Worm (Caenorhabditis elegans) whole organism, L4 larva: ENCODE data around the gene fbxa-183.

Experiments
- F37D6.2 ChIP-seq: sonication (generic microtip); optimal IDR thresholded peaks from 2 replicates; lab custom pipeline; 2016; ENCODE audit warnings: mild to moderate bottlenecking, missing genetic modification characterization, missing compliant biosample characterization
- F44E2.7 ChIP-seq: fragments of 200-800 bp; sonication (Bioruptor generic); IDR thresholded peaks from 2 replicates; pipeline ENCODE4 v2.1.2; 2022; ENCODE audit warnings: missing genetic modification characterization, missing compliant biosample characterization
- T20F7.1 ChIP-seq: fragments of 200-800 bp; sonication (Bioruptor generic); optimal IDR thresholded peaks from 2 replicates; lab custom pipeline; 2018; ENCODE audit warnings: mild to moderate bottlenecking, missing genetic modification characterization, missing compliant biosample characterization
- Y5F2A.4 ChIP-seq: fragments of 200-800 bp; sonication (Bioruptor generic); optimal IDR thresholded peaks from 2 replicates; lab custom pipeline; 2018; ENCODE audit warnings: mild to moderate bottlenecking, missing genetic modification characterization, missing compliant biosample characterization
- Y75B8A.6 ChIP-seq: fragments of 200-800 bp; sonication (Bioruptor generic); IDR thresholded peaks from 2 replicates; pipeline ENCODE4 v1.3.6; 2022; ENCODE audit warnings: missing genetic modification reagents, missing genetic modification characterization, missing compliant biosample characterization
- ZK337.2 ChIP-seq: fragments of 200-800 bp; sonication (Bioruptor generic); IDR thresholded peaks from 2 replicates; pipeline ENCODE4 v1.3.6; 2022; ENCODE audit warnings: missing genetic modification reagents, missing genetic modification characterization, missing compliant biosample characterization
- aly-2 ChIP-seq: sonication (generic microtip); optimal IDR thresholded peaks from 2 replicates; lab custom pipeline; 2018; ENCODE audit warnings: missing biosample characterization, missing genetic modification characterization
- arid-1 ChIP-seq: fragments of 200-800 bp; sonication (Bioruptor generic); conservative IDR thresholded peaks from 2 replicates; pipeline ENCODE4 v1.3.6; 2022; ENCODE audit warnings: missing genetic modification reagents, missing genetic modification characterization, missing compliant biosample characterization
- ceh-44 ChIP-seq: fragments of 200-800 bp; sonication (Bioruptor generic); IDR thresholded peaks from 2 replicates; pipeline ENCODE4 v1.3.6; 2022; ENCODE audit warnings: missing genetic modification reagents, missing genetic modification characterization, missing compliant biosample characterization
- ceh-62 ChIP-seq: sonication (generic microtip); optimal IDR thresholded peaks from 2 replicates; lab custom pipeline; 2017; ENCODE audit warnings: missing biosample characterization, missing genetic modification characterization
- ceh-82 ChIP-seq: sonication (generic microtip); optimal IDR thresholded peaks from 2 replicates; lab custom pipeline; 2017; ENCODE audit warnings: missing biosample characterization, missing genetic modification characterization
- daf-12 ChIP-seq: fragments of 150-350 bp; optimal IDR thresholded peaks from 2 replicates; lab custom pipeline; 2014; ENCODE audit warnings: missing biosample characterization, missing genetic modification reagents, missing genetic modification characterization
- daf-19 ChIP-seq: fragments of 200-800 bp; sonication (Bioruptor generic); conservative IDR thresholded peaks from 2 replicates; pipeline ENCODE4 v1.3.6; 2022; ENCODE audit warnings: missing genetic modification characterization, missing compliant biosample characterization
- dmd-9 ChIP-seq: fragments of 200-800 bp; sonication (Bioruptor generic); IDR thresholded peaks from 2 replicates; pipeline ENCODE4 v1.3.6; 2022; ENCODE audit warnings: missing genetic modification reagents, missing genetic modification characterization, missing compliant biosample characterization
- gei-8 ChIP-seq: fragments of 200-800 bp; sonication (Bioruptor generic); optimal IDR thresholded peaks from 2 replicates; lab custom pipeline; 2018; ENCODE audit warnings: mild to moderate bottlenecking, missing genetic modification characterization, missing compliant biosample characterization
- hlh-11 ChIP-seq: fragments of 200-800 bp; sonication (Bioruptor generic); optimal IDR thresholded peaks from 2 replicates; lab custom pipeline; 2018; ENCODE audit warnings: mild to moderate bottlenecking, missing genetic modification characterization, missing compliant biosample characterization
- hlh-30 ChIP-seq: sonication (generic microtip); optimal IDR thresholded peaks from 2 replicates; lab custom pipeline; 2017; ENCODE audit warnings: antibody characterized with exemption, mild to moderate bottlenecking, missing genetic modification characterization, missing compliant biosample characterization; ENCODE audit not compliant: insufficient read depth
- lin-38 ChIP-seq: fragments of 200-800 bp; sonication (Bioruptor generic); IDR thresholded peaks from 2 replicates; pipeline ENCODE4 v1.3.6; 2022; ENCODE audit warnings: missing genetic modification reagents, missing genetic modification characterization, missing compliant biosample characterization
- lir-3 ChIP-seq: sonication (generic microtip); optimal IDR thresholded peaks from 2 replicates; lab custom pipeline; 2016; ENCODE audit warnings: mild to moderate bottlenecking, missing genetic modification characterization, missing compliant biosample characterization
- lsy-2 ChIP-seq, 2 experiments: fragments of 150-350 bp in 1 of 2; sonication (generic microtip) in 1 of 2; optimal IDR thresholded peaks; 2 replicates each; lab custom pipeline; 2014 to 2017; ENCODE audit warnings: missing biosample characterization in 2 of 2, missing genetic modification characterization in 2 of 2
- madf-5 ChIP-seq, 2 experiments: fragments of 200-800 bp; sonication (Bioruptor generic); IDR thresholded peaks; 2 replicates each; pipeline ENCODE4 v1.3.6; 2022; ENCODE audit warnings: missing compliant biosample characterization in 2 of 2, missing genetic modification characterization in 2 of 2
- nhr-10 ChIP-seq: fragments of 150-350 bp; optimal IDR thresholded peaks from 2 replicates; lab custom pipeline; 2014; ENCODE audit warnings: missing biosample characterization, missing genetic modification characterization
- nhr-237 ChIP-seq: sonication (generic microtip); optimal IDR thresholded peaks from 2 replicates; lab custom pipeline; 2017; ENCODE audit warnings: missing biosample characterization, missing genetic modification characterization
- nhr-48 ChIP-seq: sonication (generic microtip); optimal IDR thresholded peaks from 2 replicates; lab custom pipeline; 2016; ENCODE audit warnings: mild to moderate bottlenecking, missing genetic modification characterization, missing compliant biosample characterization
- nhr-77 ChIP-seq: fragments of 150-350 bp; optimal IDR thresholded peaks from 2 replicates; lab custom pipeline; 2014; ENCODE audit warnings: missing biosample characterization, missing genetic modification characterization
- pqm-1 ChIP-seq: sonication (generic microtip); optimal IDR thresholded peaks from 2 replicates; lab custom pipeline; 2017; ENCODE audit warnings: missing biosample characterization, missing genetic modification characterization
- rbr-2 ChIP-seq: sonication (generic microtip); optimal IDR thresholded peaks from 2 replicates; lab custom pipeline; 2016; ENCODE audit warnings: missing genotype, missing genetic modification characterization, missing compliant biosample characterization
- saeg-2 ChIP-seq: fragments of 200-800 bp; sonication (Bioruptor generic); IDR thresholded peaks from 2 replicates; pipeline ENCODE4 v1.3.6; 2022; ENCODE audit warnings: missing genetic modification reagents, missing genetic modification characterization, missing compliant biosample characterization
- set-16 ChIP-seq: fragments of 200-800 bp; sonication (Bioruptor generic); IDR thresholded peaks from 2 replicates; pipeline ENCODE4 v1.3.6; 2022; ENCODE audit warnings: missing genetic modification reagents, missing genetic modification characterization, missing compliant biosample characterization
- spr-3 ChIP-seq: fragments of 200-800 bp; sonication (Bioruptor generic); optimal IDR thresholded peaks from 2 replicates; lab custom pipeline; 2018; ENCODE audit warnings: mild to moderate bottlenecking, missing genetic modification characterization, missing compliant biosample characterization
- vab-7 ChIP-seq: fragments of 200-800 bp; sonication (Bioruptor generic); IDR thresholded peaks from 2 replicates; pipeline ENCODE4 v1.3.6; 2022; ENCODE audit warnings: missing genetic modification reagents, missing genetic modification characterization, missing compliant biosample characterization
- zag-1 ChIP-seq: fragments of 150-350 bp; optimal IDR thresholded peaks from 2 replicates; lab custom pipeline; 2014; ENCODE audit warnings: missing biosample characterization, missing genetic modification characterization
- zfp-3 ChIP-seq: fragments of 200-800 bp; sonication (Bioruptor generic); conservative IDR thresholded peaks from 2 replicates; pipeline ENCODE4 v1.3.6; 2022; ENCODE audit warnings: missing genetic modification reagents, missing genetic modification characterization, missing compliant biosample characterization
- ztf-7 ChIP-seq: fragments of 150-350 bp; optimal IDR thresholded peaks from 2 replicates; lab custom pipeline; 2014; ENCODE audit warnings: missing biosample characterization, missing genetic modification characterization

Gene fbxa-183

ce11 chrV:5763787-5764186 lies 18.8 kb downstream of the fbxa-183 start, which contains the start of gene pgph-3 (continued):
- TF ChIP-seq daf-19 (GFP tag; lab: Robert Waterston, UW) = no peak
- TF ChIP-seq zfp-3 = peak; percentile 49; the same call in 1 of the 2 replicates
- TF ChIP-seq vab-7 (GFP tag; lab: Robert Waterston, UW) = no peak
- no peak for TF ChIP-seq rbr-2
- TF ChIP-seq dmd-9 (GFP tag; lab: Robert Waterston, UW) = no peak
- peak; percentile 93 for TF ChIP-seq nhr-48 (tag; lab: Kevin White, UChicago)
- peak; percentile 59 for TF ChIP-seq pqm-1
- no peak for TF ChIP-seq ZK337.2 (GFP tag; lab: Robert Waterston, UW)
- TF ChIP-seq hlh-30 (tag; lab: Kevin White, UChicago) = peak; percentile 84
- TF ChIP-seq, all 104 proteins: peak for 36

DNA sequence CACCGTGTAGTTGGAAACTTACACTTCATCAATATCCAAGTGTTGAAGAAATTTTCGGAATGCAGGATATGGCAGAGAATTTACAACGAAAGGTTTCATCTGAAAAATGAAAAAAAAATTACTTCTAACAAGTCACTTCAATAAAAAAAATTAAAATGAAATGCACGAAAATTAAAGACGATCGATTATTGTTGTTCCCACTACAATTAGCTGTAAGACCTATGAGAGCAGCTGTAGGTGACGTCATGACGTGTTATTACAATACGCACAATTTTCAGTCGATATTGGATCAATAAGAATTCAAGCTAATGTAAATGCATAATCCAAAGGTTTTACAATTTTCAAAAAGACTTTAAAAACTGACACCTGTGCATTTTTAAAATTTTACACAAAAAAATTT lies 22.5 kb downstream of the fbxa-183 start, which contains the start of gene C53A3.1:
TSS of gene C53A3.1 (minus strand) at position 101 of the 400 bp plus-strand sequence.
- no peak for TF ChIP-seq hlh-11
- no peak for TF ChIP-seq nhr-237
- no peak for TF ChIP-seq T20F7.1 (GFP tag; lab: Kevin White, UChicago)
- no peak for TF ChIP-seq ceh-82 (tag; lab: Kevin White, UChicago)
- no peak for TF ChIP-seq madf-5 (GFP tag; IDR thresholded peaks at IDR 0.05; lab: Robert Waterston, UW)
- no peak for TF ChIP-seq arid-1 (GFP tag; lab: Robert Waterston, UW)
- no peak for TF ChIP-seq ztf-7 (tag; lab: Kevin White, UChicago)
- no peak for TF ChIP-seq lsy-2 (tag; optimal IDR thresholded peaks at IDR 0.05; lab: Kevin White, UChicago)
- TF ChIP-seq lin-38 (GFP tag; lab: Robert Waterston, UW) = no peak
- TF ChIP-seq, all 104 proteins: peak for 0

DNA sequence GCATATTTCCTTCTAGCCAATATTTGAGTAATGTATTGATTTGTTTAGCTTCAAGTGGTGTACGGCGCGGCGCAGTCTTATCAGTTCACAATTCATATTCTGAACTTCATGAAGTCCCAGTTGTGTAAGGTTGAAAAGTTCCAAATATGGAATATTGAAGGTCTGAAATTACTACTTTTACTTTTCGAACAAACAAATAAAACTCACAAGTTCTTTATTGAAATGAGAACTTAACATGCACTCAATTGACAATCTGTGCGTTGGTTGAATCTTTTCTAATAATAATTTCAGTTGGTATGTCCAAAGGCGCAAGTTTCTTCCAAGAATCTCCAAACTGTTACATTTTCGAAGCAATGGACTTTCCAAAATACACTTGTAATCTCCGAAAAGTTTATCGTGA lies 23.8 kb downstream of the fbxa-183 start, which contains the start of gene C53A3.4:
TSS of gene C53A3.4 (minus strand) at position 101 of the 400 bp plus-strand sequence.
- TF ChIP-seq gei-8 (GFP tag; lab: Kevin White, UChicago) = no peak
- TF ChIP-seq aly-2 (tag; lab: Kevin White, UChicago) = no peak
- TF ChIP-seq F44E2.7 (GFP tag; lab: Robert Waterston, UW) = no peak
- TF ChIP-seq, all 104 proteins: peak for 0

DNA sequence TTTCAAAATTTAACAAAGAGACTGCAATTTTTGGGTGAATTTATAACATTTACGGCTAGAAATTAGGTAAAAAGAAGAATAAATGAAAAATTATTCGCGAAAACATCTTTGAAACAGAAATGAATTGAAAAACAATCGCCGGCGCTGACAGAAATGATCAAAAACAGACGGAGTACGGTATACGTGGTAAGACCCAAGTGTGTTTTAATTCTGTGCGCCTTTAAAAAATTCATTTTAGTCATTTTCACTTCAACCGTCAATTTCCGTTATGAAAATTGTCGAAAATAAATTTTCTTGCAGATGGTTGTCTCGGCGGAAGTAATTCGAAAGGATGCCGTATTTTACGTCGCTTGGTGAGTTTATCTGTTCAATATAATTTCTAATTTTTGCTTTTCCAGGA lies 26.4 kb downstream of the fbxa-183 start, which contains the start of gene C53A3.3:
TSS of gene C53A3.3 (plus strand) at position 301 of the 400 bp plus-strand sequence.
- no peak for TF ChIP-seq Y5F2A.4 (GFP tag; lab: Kevin White, UChicago)
- TF ChIP-seq saeg-2 (GFP tag; lab: Robert Waterston, UW) = no peak
- no peak for TF ChIP-seq lir-3 (tag; lab: Kevin White, UChicago)
- TF ChIP-seq hlh-11 = no peak
- TF ChIP-seq nhr-77 = no peak
- TF ChIP-seq nhr-10 = no peak
- TF ChIP-seq spr-3 (GFP tag; lab: Kevin White, UChicago) = no peak
- TF ChIP-seq F37D6.2 (tag; lab: Kevin White, UChicago) = no peak
- TF ChIP-seq daf-12 (tag; lab: Kevin White, UChicago) = no peak
- no peak for TF ChIP-seq zfp-3
- no peak for TF ChIP-seq Y75B8A.6 (GFP tag; lab: Robert Waterston, UW)
- no peak for TF ChIP-seq zag-1 (tag; lab: Kevin White, UChicago)
- no peak for TF ChIP-seq madf-5 (GFP tag; IDR thresholded peaks at IDR 0.05; lab: Robert Waterston, UW)
- no peak for TF ChIP-seq lin-38 (GFP tag; lab: Robert Waterston, UW)
- TF ChIP-seq ceh-62 (tag; lab: Kevin White, UChicago) = no peak
- TF ChIP-seq, all 104 proteins: peak for 0

DNA sequence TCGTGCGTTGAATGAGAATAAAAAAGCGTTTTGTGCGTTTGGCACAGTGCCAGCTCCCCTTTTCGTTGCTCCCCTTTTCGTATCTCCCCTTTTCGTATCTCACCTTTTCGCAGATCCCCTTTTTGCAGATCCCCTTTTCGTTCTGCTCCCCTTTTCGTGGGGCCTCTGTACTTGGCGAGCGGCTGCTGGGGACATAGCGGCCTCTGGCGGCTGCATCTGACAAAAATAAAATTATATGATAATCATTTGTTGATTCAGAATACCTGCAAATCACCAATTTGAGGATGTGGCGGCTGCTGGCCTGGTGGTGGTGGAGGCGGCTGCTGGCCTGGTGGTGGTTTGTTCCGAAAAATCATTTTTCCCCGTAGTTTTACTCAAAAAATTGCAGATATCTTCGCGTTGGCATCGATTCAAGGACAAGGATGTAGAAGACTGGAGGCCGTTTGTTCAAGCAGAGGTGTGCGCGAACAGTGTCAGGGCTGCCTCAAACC lies 27.3 kb downstream of the fbxa-183 start, which contains the start of gene K09H11.11:
TSS of gene K09H11.11 (minus strand) at position 51 of the 491 bp plus-strand sequence.
- TF ChIP-seq set-16 (peak; percentile 83), ceh-44 (GFP tag; lab: Robert Waterston, UW) (peak; percentile 2; the same call in 1 of the 2 replicates)
